Fruit fly (Drosophila melanogaster): Measurements from ENCODE around the gene CG3527.
A peak's percentile ranks its signal among the peaks of the same experiment; 100 is the strongest.

CG3527 gene

DNA sequence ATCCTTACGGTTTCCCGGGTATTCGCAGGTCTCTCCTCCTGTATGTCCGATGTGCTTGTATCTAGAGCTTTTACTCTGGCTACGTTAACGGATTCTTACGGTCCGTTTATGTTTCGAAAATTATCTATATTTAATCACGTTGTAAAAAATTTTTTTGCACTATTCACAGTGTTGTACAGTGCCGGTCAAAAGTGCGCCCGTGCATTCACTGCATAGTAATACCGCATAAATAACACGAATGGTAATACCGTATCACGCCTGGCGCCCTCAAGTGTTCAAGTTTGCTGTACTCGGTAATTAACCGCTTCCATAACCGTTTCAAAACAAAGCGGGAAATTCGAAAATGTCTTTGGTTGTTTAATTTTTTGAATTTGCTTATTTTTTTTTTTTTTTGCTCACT is 2.2 kb downstream of the CG3527 start, which contains the start of gene CG11444 (continued):
- TF ChIP-seq CG32532 (GFP tag; IDR thresholded peaks at IDR 0.05) (peak; percentile 51), CG7839 (tag; optimal IDR thresholded peaks at IDR 0.05) (no peak), CG31224 (GFP tag; IDR thresholded peaks at IDR 0.05) (no peak), knrl (GFP tag; IDR thresholded peaks at IDR 0.05; ENCODE audit: partially characterized antibody) (peak; percentile 29; the same call in 1 of the 3 replicates), CoRest (tag; optimal IDR thresholded peaks at IDR 0.05) (peak; percentile 48), CG11398 (GFP tag; optimal IDR thresholded peaks at IDR 0.05) (no peak), crc (GFP tag; optimal IDR thresholded peaks at IDR 0.05) (no peak), eyg (GFP tag; optimal IDR thresholded peaks at IDR 0.05) (peak; percentile 24), so (GFP tag; IDR thresholded peaks at IDR 0.05) (no peak), lola (GFP tag; optimal IDR thresholded peaks at IDR 0.05) (no peak), bab2 (GFP tag; optimal IDR thresholded peaks at IDR 0.05) (peak; percentile 3), mirr (GFP tag; optimal IDR thresholded peaks at IDR 0.05) (peak; percentile 41), CG32767 (GFP tag; IDR thresholded peaks at IDR 0.05) (no peak), Rx (GFP tag; IDR thresholded peaks at IDR 0.05) (no peak), Dp (GFP tag; optimal IDR thresholded peaks at IDR 0.05) (peak; percentile 91), Bgb (GFP tag; IDR thresholded peaks at IDR 0.05; ENCODE audit: partially characterized antibody) (peak; percentile 22; the same call in 1 of the 2 replicates), CG42726 (GFP tag; IDR thresholded peaks at IDR 0.05; ENCODE audit: partially characterized antibody) (peak; percentile 52), CG9609 (GFP tag; optimal IDR thresholded peaks at IDR 0.05) (peak; percentile 37), tx (GFP tag; optimal IDR thresholded peaks at IDR 0.05) (no peak), trem (tag; optimal IDR thresholded peaks at IDR 0.05) (peak; percentile 74), D (optimal IDR thresholded peaks at IDR 0.05) (no peak), D (GFP tag; optimal IDR thresholded peaks at IDR 0.05) (no peak), CG10654 (GFP tag; optimal IDR thresholded peaks at IDR 0.05) (no peak), H15 (GFP tag; IDR thresholded peaks at IDR 0.05) (0 out of 3 replicates have a peak, but pooled peaks have one; percentile 15), CHES-1-like (GFP tag; optimal IDR thresholded peaks at IDR 0.05) (peak; percentile 70), Nf-YA (GFP tag; IDR thresholded peaks at IDR 0.05) (no peak), zen (tag; optimal IDR thresholded peaks at IDR 0.05) (peak; percentile 44), tin (GFP tag; optimal IDR thresholded peaks at IDR 0.05) (peak; percentile 37), Bdp1 (GFP tag; optimal IDR thresholded peaks at IDR 0.05) (peak; percentile 33), Trl (optimal IDR thresholded peaks at IDR 0.05) (no peak), Trl (GFP tag; optimal IDR thresholded peaks at IDR 0.05) (peak; percentile 53), cato (GFP tag; optimal IDR thresholded peaks at IDR 0.05; ENCODE audit: borderline replicate concordance) (no peak), Antp (GFP tag; optimal IDR thresholded peaks at IDR 0.05) (peak; percentile 46), Stat92E (GFP tag; optimal IDR thresholded peaks at IDR 0.05) (peak in 1 of 3 experiments; percentile 24), zfh1 (GFP tag; IDR thresholded peaks at IDR 0.05) (0 out of 3 replicates have a peak, but pooled peaks have one; percentile 4), CG4730 (GFP tag; IDR thresholded peaks at IDR 0.05) (no peak), CG12659 (GFP tag; optimal IDR thresholded peaks at IDR 0.05) (peak; percentile 77), Usf (GFP tag; optimal IDR thresholded peaks at IDR 0.05) (peak; percentile 13), Atf6 (GFP tag; IDR thresholded peaks at IDR 0.05) (0 out of 2 replicates have a peak, but pooled peaks have one; percentile 9), Opbp (GFP tag; IDR thresholded peaks at IDR 0.05; ENCODE audit: partially characterized antibody) (peak; percentile 52; the same call in 1 of the 3 replicates), CG4820 (GFP tag; optimal IDR thresholded peaks at IDR 0.05) (peak; percentile 31), CG15514 (GFP tag; optimal IDR thresholded peaks at IDR 0.05) (peak; percentile 74), slou (GFP tag; optimal IDR thresholded peaks at IDR 0.05) (no peak), chm (GFP tag; IDR thresholded peaks at IDR 0.05) (peak; percentile 13; the same call in 1 of the 2 replicates), CG30403 (GFP tag; optimal IDR thresholded peaks at IDR 0.05) (peak; percentile 43), dmrt11E (tag; optimal IDR thresholded peaks at IDR 0.05) (peak; percentile 9), sr (GFP tag; IDR thresholded peaks at IDR 0.05) (no peak), Rfx (GFP tag; IDR thresholded peaks at IDR 0.05) (peak; percentile 70), CG4424 (GFP tag; optimal IDR thresholded peaks at IDR 0.05) (no peak), B-H2 (GFP tag; optimal IDR thresholded peaks at IDR 0.05) (peak; percentile 70), CG3065 (GFP tag; optimal IDR thresholded peaks at IDR 0.05) (no peak)
